Comparison of ENCODE assay signal across 3 worm cellular contexts in the genomic region with DNA sequence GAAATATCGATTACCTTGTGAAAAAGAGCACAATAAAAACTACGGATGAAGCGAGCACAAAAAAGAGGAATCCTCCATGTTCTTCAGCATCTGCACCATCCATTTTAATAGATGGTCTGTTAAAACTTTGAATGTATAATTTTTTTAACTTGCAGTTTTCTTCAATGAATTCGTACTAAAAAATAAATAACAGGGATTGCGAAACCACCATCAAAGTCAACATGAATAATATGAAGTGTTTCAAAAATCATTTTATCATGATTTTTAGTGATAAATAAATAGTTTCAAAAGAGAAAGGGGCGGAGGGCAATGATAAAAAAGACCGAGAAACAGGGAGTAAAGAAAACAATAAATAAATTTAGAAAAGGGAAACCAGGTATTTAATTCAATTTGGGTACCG.
A peak's percentile ranks its signal among the peaks of the same experiment; 100 is the strongest.
TF ChIP-seq lines count a peak whose summit lies in the region.

A gene (minus strand): TSS at position 116 of the 400 bp plus-strand sequence.

TF ChIP-seq in whole organism, L3 larva, 47 proteins besides CTCF, POLR2A, EP300 and RAD21:
- TF ChIP-seq ceh-82 (tag; optimal IDR thresholded peaks at IDR 0.05; lab: Kevin White, UChicago) (no peak), ama-1 (optimal IDR thresholded peaks at IDR 0.05; lab: Kevin White, UChicago) (no peak), ztf-4 (tag; optimal IDR thresholded peaks at IDR 0.05; lab: Kevin White, UChicago) (no peak), daf-12 (tag; optimal IDR thresholded peaks at IDR 0.05; lab: Kevin White, UChicago) (no peak), nhr-11 (tag; optimal IDR thresholded peaks at IDR 0.05; lab: Kevin White, UChicago) (no peak), jun-1 (tag; optimal IDR thresholded peaks at IDR 0.05; lab: Kevin White, UChicago) (no peak), R02D3.7 (tag; optimal IDR thresholded peaks at IDR 0.05; lab: Kevin White, UChicago) (no peak), ZK546.5 (tag; optimal IDR thresholded peaks at IDR 0.05; lab: Kevin White, UChicago) (no peak), pha-4 (tag; optimal IDR thresholded peaks at IDR 0.05; lab: Kevin White, UChicago) (peak; percentile 10), hmg-11 (tag; optimal IDR thresholded peaks at IDR 0.05; lab: Kevin White, UChicago) (no peak), lin-39 (tag; optimal IDR thresholded peaks at IDR 0.05; lab: Kevin White, UChicago) (no peak), ceh-28 (tag; optimal IDR thresholded peaks at IDR 0.05; lab: Kevin White, UChicago) (no peak), elt-2 (tag; optimal IDR thresholded peaks at IDR 0.05; lab: Kevin White, UChicago) (peak; percentile 36), lsy-12 (tag; optimal IDR thresholded peaks at IDR 0.05; lab: Kevin White, UChicago) (no peak)

TF ChIP-seq in whole organism, L4 larva, 104 proteins besides CTCF, POLR2A, EP300 and RAD21:
- TF ChIP-seq dmd-8 (GFP tag; IDR thresholded peaks at IDR 0.05; lab: Robert Waterston, UW) (no peak), nhr-28 (tag; optimal IDR thresholded peaks at IDR 0.05; lab: Kevin White, UChicago) (no peak), pqm-1 (tag; optimal IDR thresholded peaks at IDR 0.05; lab: Kevin White, UChicago) (peak; percentile 24), mep-1 (tag; optimal IDR thresholded peaks at IDR 0.05; lab: Kevin White, UChicago) (peak; percentile 36), daf-19 (GFP tag; conservative IDR thresholded peaks at IDR 0.05; lab: Robert Waterston, UW) (no peak), saeg-2 (GFP tag; IDR thresholded peaks at IDR 0.05; lab: Robert Waterston, UW) (no peak), daf-16 (GFP tag; optimal IDR thresholded peaks at IDR 0.05; lab: Kevin White, UChicago) (no peak), daf-16 (tag; optimal IDR thresholded peaks at IDR 0.05; lab: Kevin White, UChicago) (peak; percentile 81), F37D6.2 (tag; optimal IDR thresholded peaks at IDR 0.05; lab: Kevin White, UChicago) (no peak), ztf-11 (tag; optimal IDR thresholded peaks at IDR 0.05; lab: Kevin White, UChicago) (no peak), egl-27 (tag; optimal IDR thresholded peaks at IDR 0.05; lab: Kevin White, UChicago) (no peak), cey-2 (tag; optimal IDR thresholded peaks at IDR 0.05; lab: Kevin White, UChicago; ENCODE audit: borderline replicate concordance, insufficient read depth) (no peak), Y48G9A.11 (GFP tag; IDR thresholded peaks at IDR 0.05; lab: Robert Waterston, UW) (no peak), zip-11 (GFP tag; IDR thresholded peaks at IDR 0.05; lab: Robert Waterston, UW) (no peak), lin-38 (GFP tag; IDR thresholded peaks at IDR 0.05; lab: Robert Waterston, UW) (0 out of 2 replicates have a peak, but pooled peaks have one; percentile 44), pha-4 (GFP tag; IDR thresholded peaks at IDR 0.05; lab: Robert Waterston, UW) (peak; percentile 49; the same call in 1 of the 2 replicates), pha-4 (tag; optimal IDR thresholded peaks at IDR 0.05; lab: Kevin White, UChicago) (no peak), nhr-48 (tag; optimal IDR thresholded peaks at IDR 0.05; lab: Kevin White, UChicago) (no peak), nhr-10 (tag; optimal IDR thresholded peaks at IDR 0.05; lab: Kevin White, UChicago) (no peak)

TF ChIP-seq in whole organism, young adult, 124 proteins besides CTCF, POLR2A, EP300 and RAD21:
- TF ChIP-seq snpc-3.4 (tag; optimal IDR thresholded peaks at IDR 0.05; lab: Kevin White, UChicago) = no peak
- TF ChIP-seq K12H6.12 (tag; optimal IDR thresholded peaks at IDR 0.05; lab: Kevin White, UChicago) = no peak
- TF ChIP-seq athp-1 (tag; optimal IDR thresholded peaks at IDR 0.05; lab: Kevin White, UChicago) = no peak
- TF ChIP-seq hsf-1 (GFP tag; IDR thresholded peaks at IDR 0.05; lab: Robert Waterston, UW) = peak; percentile 1; the same call in 1 of the 2 replicates
- TF ChIP-seq fkh-3 (tag; optimal IDR thresholded peaks at IDR 0.05; lab: Kevin White, UChicago) = no peak
- no peak for TF ChIP-seq hmg-20 (GFP tag; IDR thresholded peaks at IDR 0.05; lab: Robert Waterston, UW)
- TF ChIP-seq unc-62 (GFP tag; optimal IDR thresholded peaks at IDR 0.05; lab: Kevin White, UChicago) = no peak
- TF ChIP-seq lin-35 (GFP tag; optimal IDR thresholded peaks at IDR 0.05; lab: Kevin White, UChicago) = no peak
- TF ChIP-seq dox-1 (GFP tag; IDR thresholded peaks at IDR 0.05; lab: Robert Waterston, UW) = no peak
- TF ChIP-seq ets-4 (GFP tag; optimal IDR thresholded peaks at IDR 0.05; lab: Kevin White, UChicago) = no peak
- TF ChIP-seq madf-6 (GFP tag; IDR thresholded peaks at IDR 0.05; lab: Robert Waterston, UW) = peak; percentile 55
- no peak for TF ChIP-seq mes-4 (tag; optimal IDR thresholded peaks at IDR 0.05; lab: Kevin White, UChicago)
- TF ChIP-seq cebp-1 (GFP tag; IDR thresholded peaks at IDR 0.05; lab: Robert Waterston, UW) = peak; percentile 57; the same call in 1 of the 2 replicates
- TF ChIP-seq cebp-1 (tag; optimal IDR thresholded peaks at IDR 0.05; lab: Kevin White, UChicago) = peak; percentile 73
- no peak for TF ChIP-seq mcd-1 (GFP tag; IDR thresholded peaks at IDR 0.05; lab: Robert Waterston, UW)
- TF ChIP-seq hmg-1.2 (GFP tag; IDR thresholded peaks at IDR 0.05; lab: Robert Waterston, UW) = 0 out of 2 replicates have a peak, but pooled peaks have one; percentile 17
- no peak for TF ChIP-seq Y53F4B.3 (GFP tag; IDR thresholded peaks at IDR 0.05; lab: Robert Waterston, UW)
- no peak for TF ChIP-seq egrh-3 (GFP tag; IDR thresholded peaks at IDR 0.05; lab: Robert Waterston, UW)
- peak; percentile 4 for TF ChIP-seq snpc-1.1 (tag; optimal IDR thresholded peaks at IDR 0.05; lab: Kevin White, UChicago; ENCODE audit: insufficient read depth)
- TF ChIP-seq F52B5.7 (tag; optimal IDR thresholded peaks at IDR 0.05; lab: Kevin White, UChicago) = no peak
- TF ChIP-seq unc-130 (GFP tag; optimal IDR thresholded peaks at IDR 0.05; lab: Kevin White, UChicago) = no peak
- TF ChIP-seq egl-18 (GFP tag; IDR thresholded peaks at IDR 0.05; lab: Robert Waterston, UW) = no peak
- TF ChIP-seq F10E7.11 (tag; optimal IDR thresholded peaks at IDR 0.05; lab: Kevin White, UChicago) = no peak
- no peak for TF ChIP-seq bed-2 (GFP tag; IDR thresholded peaks at IDR 0.05; lab: Robert Waterston, UW)
- 0 out of 2 replicates have a peak, but pooled peaks have one; percentile 48 for TF ChIP-seq ceh-100 (GFP tag; IDR thresholded peaks at IDR 0.05; lab: Robert Waterston, UW)
- TF ChIP-seq F22D6.2 (tag; optimal IDR thresholded peaks at IDR 0.05; lab: Kevin White, UChicago) = no peak
- TF ChIP-seq ama-1 (optimal IDR thresholded peaks at IDR 0.05; lab: Kevin White, UChicago) = no peak
- TF ChIP-seq ama-1 (GFP tag; optimal IDR thresholded peaks at IDR 0.05; lab: Kevin White, UChicago) = no peak
